Fruit fly (Drosophila melanogaster) whole organism, pupa: ENCODE measurements around the gene Irp-1B.

ENCODE experiments used
- CG13204 ChIP-seq: fragments of 200-800 bp; sonication (Bioruptor generic); optimal IDR thresholded peaks from 2 replicates; lab custom pipeline; 2018; ENCODE audit warnings: missing biosample characterization, mild to moderate bottlenecking, missing genetic modification characterization, moderate library complexity
- CG15710 ChIP-seq: fragments of 200-800 bp; sonication (Bioruptor generic); optimal IDR thresholded peaks from 2 replicates; lab custom pipeline; 2018; ENCODE audit warnings: missing biosample characterization, mild to moderate bottlenecking, missing genetic modification characterization, moderate library complexity
- Ets98B ChIP-seq: fragments of 200-800 bp; sonication (Bioruptor generic); IDR thresholded peaks from 2 replicates; pipeline ENCODE4 v1.3.6; 2022; ENCODE audit warnings: missing biosample characterization, missing genetic modification characterization

DNA sequence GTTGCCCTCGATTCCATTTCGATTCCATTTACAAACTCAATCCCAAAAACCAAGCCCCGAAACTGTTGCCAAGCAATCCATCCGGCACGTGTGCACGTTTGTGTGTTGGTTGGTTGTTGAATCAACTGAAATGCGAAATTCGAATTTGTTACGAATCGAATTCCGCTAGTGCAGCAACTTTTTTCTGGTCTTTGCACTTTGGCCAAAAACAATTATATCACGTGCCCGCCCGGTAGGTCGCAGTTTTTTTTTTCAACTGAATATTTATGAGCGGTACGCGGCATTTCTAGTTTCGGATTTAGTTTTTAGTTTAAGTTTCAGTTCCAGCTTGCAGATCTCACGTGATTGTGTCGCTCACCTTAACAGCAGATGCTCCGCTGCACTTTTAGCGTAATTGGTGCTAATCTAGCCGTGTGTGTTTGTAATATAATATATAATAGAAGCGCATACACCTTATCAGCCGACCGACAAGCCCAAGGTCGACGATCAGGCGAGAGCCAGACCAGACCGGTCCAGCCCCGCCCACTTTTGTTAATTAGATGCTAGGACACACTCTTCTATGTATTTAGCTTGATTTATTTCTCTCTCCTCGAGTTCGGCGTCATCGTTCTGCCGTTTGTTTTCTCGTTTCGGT lies 19.5 kb downstream of the Irp-1B start:
- TF ChIP-seq Ets98B (no peak), CG13204 (GFP tag; lab: Kevin White, UChicago) (no peak), CG15710 (tag; lab: Kevin White, UChicago) (no peak)
